Worm (Caenorhabditis elegans): Measurements from ENCODE around the gene M151.10.
A peak's percentile ranks its signal among the peaks of the same experiment; 100 is the strongest.

Gene M151.10

ce11 chrII:3641197-3641596, 1.1 kb upstream of the M151.10 start, which contains the start of gene M151.1:
Gene M151.1, plus strand, starts transcription at chrII:3641497.
- TF ChIP-seq hlh-17 (GFP tag; optimal IDR thresholded peaks at IDR 0.05; ENCODE audit: borderline replicate concordance) (no peak), efl-1 (optimal IDR thresholded peaks at IDR 0.05) (no peak), efl-1 (GFP tag; optimal IDR thresholded peaks at IDR 0.05 in 1 of 2) (peak in 1 of 2 experiments; percentile 47)

ce11 chrII:3639238-3639637, 859 bp downstream of the M151.10 start, which contains the start of gene fbxb-31:
Gene fbxb-31, minus strand, starts transcription at chrII:3639338.
- TF ChIP-seq alr-1 (tag; optimal IDR thresholded peaks at IDR 0.05; ENCODE audit: borderline replicate concordance) (no peak), snu-23 (GFP tag; optimal IDR thresholded peaks at IDR 0.05) (no peak), snpc-4 (tag; optimal IDR thresholded peaks at IDR 0.05) (no peak), Y116A8C.19 (tag; optimal IDR thresholded peaks at IDR 0.05; ENCODE audit: borderline replicate concordance) (no peak), egl-13 (tag; optimal IDR thresholded peaks at IDR 0.05) (no peak), unc-98 (GFP tag; IDR thresholded peaks at IDR 0.05) (no peak), ceh-90 (tag; optimal IDR thresholded peaks at IDR 0.05) (no peak), lin-15B (tag; optimal IDR thresholded peaks at IDR 0.05) (no peak), nhr-12 (tag; optimal IDR thresholded peaks at IDR 0.05) (no peak)

ce11 chrII:3634765-3635164, 5.3 kb downstream of the M151.10 start:
- TF ChIP-seq lin-35 (GFP tag; optimal IDR thresholded peaks at IDR 0.05) (no peak), elt-2 (tag; optimal IDR thresholded peaks at IDR 0.05) (no peak), pax-3 (tag; optimal IDR thresholded peaks at IDR 0.05) (no peak), tbx-2 (tag; optimal IDR thresholded peaks at IDR 0.05) (no peak), ama-1 (optimal IDR thresholded peaks at IDR 0.05) (no peak), zag-1 (tag; optimal IDR thresholded peaks at IDR 0.05) (no peak), nhr-76 (tag; optimal IDR thresholded peaks at IDR 0.05) (no peak), lin-13 (GFP tag; optimal IDR thresholded peaks at IDR 0.05) (no peak), xbp-1 (tag; optimal IDR thresholded peaks at IDR 0.05) (no peak), egl-13 (tag; optimal IDR thresholded peaks at IDR 0.05) (no peak), nhr-19 (GFP tag; conservative IDR thresholded peaks at IDR 0.05) (no peak), egl-27 (tag; optimal IDR thresholded peaks at IDR 0.05) (no peak), skn-1 (tag; optimal IDR thresholded peaks at IDR 0.05) (no peak)

ce11 chrII:3630810-3631209, 9.3 kb downstream of the M151.10 start, which contains the start of gene M151.2:
Gene M151.2, plus strand, starts transcription at chrII:3631110.
- TF ChIP-seq egl-13 (tag; optimal IDR thresholded peaks at IDR 0.05) = no peak
- TF ChIP-seq dsc-1 (tag; optimal IDR thresholded peaks at IDR 0.05) = no peak
- TF ChIP-seq lin-39 (tag; optimal IDR thresholded peaks at IDR 0.05) = no peak
- TF ChIP-seq nhr-12 (tag; optimal IDR thresholded peaks at IDR 0.05) = no peak
- no peak for TF ChIP-seq nhr-71 (tag; optimal IDR thresholded peaks at IDR 0.05)
- TF ChIP-seq C04F5.9 (tag; optimal IDR thresholded peaks at IDR 0.05) = no peak
- no peak for TF ChIP-seq C16A3.4 (tag; optimal IDR thresholded peaks at IDR 0.05)
- no peak for TF ChIP-seq nhr-84 (tag; optimal IDR thresholded peaks at IDR 0.05)
- TF ChIP-seq nhr-85 (tag) = no peak
- TF ChIP-seq lin-15B (tag; optimal IDR thresholded peaks at IDR 0.05) = no peak
- TF ChIP-seq nhr-19 (GFP tag; conservative IDR thresholded peaks at IDR 0.05) = no peak
- TF ChIP-seq nhr-90 (tag; optimal IDR thresholded peaks at IDR 0.05; ENCODE audit: poor library complexity) = no peak
- no peak for TF ChIP-seq sup-37 (GFP tag; optimal IDR thresholded peaks at IDR 0.05)
- no peak for TF ChIP-seq nhr-11 (tag; optimal IDR thresholded peaks at IDR 0.05)
- no peak for TF ChIP-seq hlh-4 (tag; optimal IDR thresholded peaks at IDR 0.05)
- no peak for TF ChIP-seq ceh-8 (GFP tag; optimal IDR thresholded peaks at IDR 0.05)

- TF ChIP-seq zag-1 (tag; optimal IDR thresholded peaks at IDR 0.05) = no peak
- no peak for TF ChIP-seq unc-62 (GFP tag; optimal IDR thresholded peaks at IDR 0.05)
- no peak for TF ChIP-seq pag-3 (tag; optimal IDR thresholded peaks at IDR 0.05; ENCODE audit: borderline replicate concordance, insufficient read depth)
- TF ChIP-seq ceh-90 (tag; optimal IDR thresholded peaks at IDR 0.05) = no peak
- TF ChIP-seq fkh-8 (tag; optimal IDR thresholded peaks at IDR 0.05) = no peak
- TF ChIP-seq sox-4 (tag; optimal IDR thresholded peaks at IDR 0.05) = no peak
- no peak for TF ChIP-seq zip-4 (GFP tag; optimal IDR thresholded peaks at IDR 0.05)
- no peak for TF ChIP-seq mep-1 (tag; optimal IDR thresholded peaks at IDR 0.05)
Measured at ce11 chrII:3626872-3627271, 13.2 kb downstream of the M151.10 start, which contains the start of gene M151.3. Gene M151.3, plus strand, starts transcription at chrII:3627172.
